Fruit fly (Drosophila melanogaster) whole organism, adult: ENCODE measurements around the gene mtTFB1.

ENCODE experiments used
- CG11617 ChIP-seq: fragments of 200-800 bp; sonication (Bioruptor generic); optimal IDR thresholded peaks from 2 replicates; lab custom pipeline; 2017; ENCODE audit warnings: mild to moderate bottlenecking, missing biosample characterization, missing genetic modification reagents, missing genetic modification characterization
- CG12768 ChIP-seq: fragments of 200-800 bp; sonication (Bioruptor generic); optimal IDR thresholded peaks from 2 replicates; lab custom pipeline; 2017; ENCODE audit warnings: missing biosample characterization, missing genetic modification characterization, mild to moderate bottlenecking, moderate library complexity, missing genetic modification reagents
- CG14711 ChIP-seq: fragments of 200-800 bp; sonication (Bioruptor generic); optimal IDR thresholded peaks from 2 replicates; lab custom pipeline; 2018; ENCODE audit warnings: missing biosample characterization, mild to moderate bottlenecking, missing genetic modification characterization, moderate library complexity
- CG1620 ChIP-seq: fragments of 200-800 bp; sonication (Bioruptor generic); optimal IDR thresholded peaks from 2 replicates; lab custom pipeline; 2016; ENCODE audit warnings: missing biosample characterization, missing genetic modification characterization
- CG33017 ChIP-seq: fragments of 200-800 bp; sonication (Bioruptor generic); optimal IDR thresholded peaks from 2 replicates; lab custom pipeline; 2018; ENCODE audit warnings: missing biosample characterization, mild to moderate bottlenecking, missing genetic modification characterization, moderate library complexity
- CG5204 ChIP-seq: fragments of 200-800 bp; sonication (Bioruptor generic); optimal IDR thresholded peaks from 2 replicates; lab custom pipeline; 2016; ENCODE audit warnings: missing biosample characterization, missing genetic modification characterization
- CG7045 ChIP-seq: fragments of 200-800 bp; sonication (Bioruptor generic); optimal IDR thresholded peaks from 2 replicates; lab custom pipeline; 2017; ENCODE audit warnings: missing biosample characterization, mild to moderate bottlenecking, missing genetic modification characterization
- CG7101 ChIP-seq: fragments of 200-800 bp; sonication (Bioruptor generic); optimal IDR thresholded peaks from 2 replicates; lab custom pipeline; 2018; ENCODE audit warnings: missing biosample characterization, mild to moderate bottlenecking, missing genetic modification characterization, moderate library complexity
- Clk ChIP-seq: fragments of 200-800 bp; sonication (Bioruptor generic); optimal IDR thresholded peaks from 2 replicates; lab custom pipeline; 2017; ENCODE audit warnings: missing biosample characterization, missing genetic modification characterization
- Crg-1 ChIP-seq: fragments of 200-800 bp; sonication (Bioruptor generic); optimal IDR thresholded peaks from 2 replicates; lab custom pipeline; 2016; ENCODE audit warnings: missing biosample characterization, missing genetic modification characterization
- Hr96 ChIP-seq: fragments of 200-800 bp; sonication (Bioruptor generic); optimal IDR thresholded peaks from 2 replicates; lab custom pipeline; 2016; ENCODE audit warnings: missing biosample characterization, missing genetic modification characterization
- Mnt ChIP-seq: fragments of 200-800 bp; sonication (Bioruptor generic); optimal IDR thresholded peaks from 2 replicates; lab custom pipeline; 2016; ENCODE audit warnings: missing biosample characterization, mild to moderate bottlenecking, missing genetic modification characterization
- bab1 ChIP-seq: fragments of 200-800 bp; sonication (Bioruptor generic); optimal IDR thresholded peaks from 3 replicates; lab custom pipeline; 2019; ENCODE audit warnings: missing biosample characterization, mild to moderate bottlenecking, missing genetic modification characterization, moderate library complexity
- cic ChIP-seq: fragments of 200-800 bp; sonication (Bioruptor generic); optimal IDR thresholded peaks from 2 replicates; lab custom pipeline; 2017; ENCODE audit warnings: missing biosample characterization, mild to moderate bottlenecking, missing genetic modification characterization, moderate library complexity
- cnc ChIP-seq, 2 experiments: fragments of >200 bp; optimal IDR thresholded peaks; 2 replicates each; lab custom pipeline; 2017
- kay ChIP-seq: fragments of 200-800 bp; sonication (Bioruptor generic); peaks from one replicate; lab custom pipeline; 2016; ENCODE audit warnings: missing biosample characterization, missing genetic modification characterization, borderline replicate concordance
- ovo ChIP-seq: fragments of 200-800 bp; sonication (Bioruptor generic); optimal IDR thresholded peaks from 2 replicates; lab custom pipeline; 2016; ENCODE audit warnings: missing biosample characterization, missing genetic modification characterization
- pad ChIP-seq: fragments of 200-800 bp; sonication (Bioruptor generic); optimal IDR thresholded peaks from 3 replicates; lab custom pipeline; 2017; ENCODE audit warnings: missing biosample characterization, missing genetic modification characterization, mild to moderate bottlenecking, moderate library complexity, missing genetic modification reagents
- tj ChIP-seq: fragments of 200-800 bp; sonication (Bioruptor generic); optimal IDR thresholded peaks from 3 replicates; lab custom pipeline; 2017; ENCODE audit warnings: missing biosample characterization, mild to moderate bottlenecking, missing genetic modification characterization, moderate library complexity
- toe ChIP-seq: fragments of 200-800 bp; sonication (Bioruptor generic); optimal IDR thresholded peaks from 2 replicates; lab custom pipeline; 2016; ENCODE audit warnings: missing biosample characterization, missing genetic modification characterization

The mtTFB1 gene

DNA sequence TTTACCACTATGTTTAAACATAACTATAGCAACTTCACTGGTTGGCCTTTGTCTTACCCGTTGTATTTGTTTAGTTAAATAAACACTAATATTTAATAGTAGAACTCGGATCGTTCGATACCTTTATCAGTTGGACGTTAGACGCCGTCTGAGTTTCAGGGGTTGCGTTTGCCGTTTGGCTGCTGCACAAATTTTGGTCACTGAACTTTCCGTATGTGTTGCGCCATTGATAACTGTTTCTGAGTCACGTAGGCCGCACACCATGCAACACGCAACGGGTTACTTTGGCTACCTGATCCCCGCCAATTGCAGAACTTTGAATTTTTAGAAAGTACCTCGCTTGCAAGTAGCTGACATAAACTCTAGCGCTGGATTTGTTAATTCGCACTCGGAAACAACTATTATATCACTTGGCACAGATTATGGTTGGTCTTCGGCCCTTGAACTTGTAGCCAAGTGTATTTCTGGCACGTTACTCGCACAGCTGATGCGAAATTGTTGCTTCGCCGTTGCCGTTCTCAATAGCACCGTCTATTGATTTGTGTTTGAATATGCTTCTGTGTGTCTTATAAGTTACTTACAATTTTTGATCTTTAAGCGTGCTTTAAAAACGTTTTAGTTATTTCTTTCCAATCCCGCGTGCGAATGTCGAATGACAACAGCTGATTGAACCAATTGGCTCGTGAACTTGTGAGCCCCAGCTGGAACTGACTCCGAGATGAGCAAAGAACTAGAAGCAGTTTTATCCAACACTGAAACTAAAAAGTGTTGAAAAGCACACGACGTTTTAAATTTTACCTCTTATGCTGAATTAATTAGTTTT lies 12.3 kb upstream of the mtTFB1 start, which contains the start of gene Dph1:
Dph1 (minus strand) TSS at position 670 of the 823 bp plus-strand sequence.
- TF ChIP-seq CG7101 (tag; lab: Kevin White, UChicago) (peak; percentile 63), tj (GFP tag; lab: Kevin White, UChicago) (peak; percentile 53), ovo (peak; percentile 8), CG12768 (GFP tag; lab: Kevin White, UChicago) (peak; percentile 54), CG33017 (peak; percentile 11), CG5204 (no peak), Crg-1 (GFP tag; lab: Kevin White, UChicago) (peak; percentile 88), CG11617 (GFP tag; lab: Kevin White, UChicago) (peak; percentile 76), cic (peak; percentile 70), CG14711 (peak; percentile 40), Mnt (GFP tag; lab: Kevin White, UChicago) (peak; percentile 95), pad (GFP tag; lab: Kevin White, UChicago) (peak; percentile 62), cnc (optimal IDR thresholded peaks at IDR 0.05; lab: Kevin White, UChicago) (no peak), CG1620 (peak; percentile 64), CG7045 (GFP tag; lab: Kevin White, UChicago) (peak; percentile 79), bab1 (GFP tag; lab: Kevin White, UChicago) (peak; percentile 79), toe (GFP tag; lab: Kevin White, UChicago) (no peak), kay (GFP tag; lab: Kevin White, UChicago) (peak; percentile 57), Clk (GFP tag; lab: Kevin White, UChicago) (peak; percentile 44), Hr96 (GFP tag; lab: Kevin White, UChicago) (peak; percentile 71)

DNA sequence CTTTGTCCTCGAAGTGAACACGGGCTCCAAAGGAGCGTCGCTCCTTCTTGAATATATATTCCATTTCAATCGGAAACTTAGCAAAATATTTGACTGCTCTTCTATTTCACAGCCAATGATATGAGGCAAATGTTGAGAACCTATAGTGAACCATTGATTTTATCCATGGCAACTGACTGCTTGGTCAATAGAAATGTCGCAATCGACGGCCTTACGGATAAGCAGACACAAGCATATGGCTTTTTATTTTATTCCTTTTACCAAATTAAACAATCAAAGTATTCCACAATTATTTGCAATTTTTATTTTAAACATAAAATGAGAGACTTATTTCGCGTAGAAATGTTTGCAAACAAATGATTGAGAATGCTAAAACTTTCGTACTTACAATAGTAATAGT lies 9.6 kb upstream of the mtTFB1 start, which contains the start of gene Dnai2:
Dnai2 (minus strand) TSS at position 101 of the 400 bp plus-strand sequence.
- no peak for TF ChIP-seq kay (GFP tag; lab: Kevin White, UChicago)
- no peak for TF ChIP-seq Clk (GFP tag; lab: Kevin White, UChicago)
- no peak for TF ChIP-seq pad (GFP tag; lab: Kevin White, UChicago)
- no peak for TF ChIP-seq ovo
- no peak for TF ChIP-seq CG12768 (GFP tag; lab: Kevin White, UChicago)
- no peak for TF ChIP-seq CG14711
- no peak for TF ChIP-seq toe (GFP tag; lab: Kevin White, UChicago)
- no peak for TF ChIP-seq CG7101 (tag; lab: Kevin White, UChicago)
- no peak for TF ChIP-seq CG11617 (GFP tag; lab: Kevin White, UChicago)
- no peak for TF ChIP-seq Mnt (GFP tag; lab: Kevin White, UChicago)
- TF ChIP-seq cic = no peak
- TF ChIP-seq tj (GFP tag; lab: Kevin White, UChicago) = no peak
- no peak for TF ChIP-seq bab1 (GFP tag; lab: Kevin White, UChicago)
- TF ChIP-seq Crg-1 (GFP tag; lab: Kevin White, UChicago) = no peak
- no peak for TF ChIP-seq CG33017
- no peak for TF ChIP-seq cnc (optimal IDR thresholded peaks at IDR 0.05; lab: Kevin White, UChicago)
- no peak for TF ChIP-seq CG7045 (GFP tag; lab: Kevin White, UChicago)

DNA sequence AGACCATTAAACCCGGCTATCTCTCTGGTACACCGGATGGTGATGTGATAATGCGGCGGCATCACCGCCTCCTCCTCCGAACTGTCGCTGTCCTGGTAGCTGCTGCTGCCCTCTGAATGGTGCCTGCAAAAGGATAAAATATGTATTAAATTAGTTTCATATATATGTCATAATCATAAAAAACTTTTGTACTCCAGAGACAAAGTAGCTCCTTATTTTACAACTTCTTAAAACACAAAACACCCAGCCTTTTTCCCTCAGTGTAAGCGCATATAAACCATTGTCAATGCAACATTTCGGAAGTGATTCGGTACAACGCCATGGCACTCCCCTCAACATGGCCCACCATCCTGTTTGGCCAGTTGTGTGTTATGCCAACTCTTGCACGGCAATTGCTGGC lies 7.1 kb upstream of the mtTFB1 start:
- TF ChIP-seq cnc (optimal IDR thresholded peaks at IDR 0.05; lab: Kevin White, UChicago) (no peak), CG33017 (no peak), cic (no peak), CG12768 (GFP tag; lab: Kevin White, UChicago) (no peak), kay (GFP tag; lab: Kevin White, UChicago) (no peak), CG1620 (no peak), CG11617 (GFP tag; lab: Kevin White, UChicago) (no peak), bab1 (GFP tag; lab: Kevin White, UChicago) (no peak), Hr96 (GFP tag; lab: Kevin White, UChicago) (no peak), ovo (no peak), Crg-1 (GFP tag; lab: Kevin White, UChicago) (no peak), CG14711 (no peak), tj (GFP tag; lab: Kevin White, UChicago) (no peak), pad (GFP tag; lab: Kevin White, UChicago) (no peak), Clk (GFP tag; lab: Kevin White, UChicago) (no peak), CG7101 (tag; lab: Kevin White, UChicago) (no peak)

DNA sequence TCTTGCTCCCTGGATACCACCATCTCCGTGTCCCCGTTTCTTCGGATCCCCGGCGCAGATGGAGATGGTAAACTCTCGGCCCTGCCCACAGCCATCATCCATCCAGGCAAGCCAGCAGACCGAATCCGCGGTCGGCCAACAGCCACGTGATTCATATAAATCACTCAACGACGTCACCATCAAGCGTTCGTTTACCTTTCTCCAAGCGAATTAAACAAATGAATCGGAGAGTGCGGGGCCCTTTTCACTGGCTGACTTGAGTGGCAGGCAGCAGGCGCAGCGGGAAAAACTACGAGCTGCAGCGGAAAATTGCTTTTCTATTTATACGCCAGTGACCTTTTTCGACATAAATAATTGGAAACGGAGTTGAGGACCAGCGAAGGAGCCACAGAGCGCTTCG lies 5.2 kb upstream of the mtTFB1 start:
- TF ChIP-seq CG33017 (no peak), Clk (GFP tag; lab: Kevin White, UChicago) (no peak)

DNA sequence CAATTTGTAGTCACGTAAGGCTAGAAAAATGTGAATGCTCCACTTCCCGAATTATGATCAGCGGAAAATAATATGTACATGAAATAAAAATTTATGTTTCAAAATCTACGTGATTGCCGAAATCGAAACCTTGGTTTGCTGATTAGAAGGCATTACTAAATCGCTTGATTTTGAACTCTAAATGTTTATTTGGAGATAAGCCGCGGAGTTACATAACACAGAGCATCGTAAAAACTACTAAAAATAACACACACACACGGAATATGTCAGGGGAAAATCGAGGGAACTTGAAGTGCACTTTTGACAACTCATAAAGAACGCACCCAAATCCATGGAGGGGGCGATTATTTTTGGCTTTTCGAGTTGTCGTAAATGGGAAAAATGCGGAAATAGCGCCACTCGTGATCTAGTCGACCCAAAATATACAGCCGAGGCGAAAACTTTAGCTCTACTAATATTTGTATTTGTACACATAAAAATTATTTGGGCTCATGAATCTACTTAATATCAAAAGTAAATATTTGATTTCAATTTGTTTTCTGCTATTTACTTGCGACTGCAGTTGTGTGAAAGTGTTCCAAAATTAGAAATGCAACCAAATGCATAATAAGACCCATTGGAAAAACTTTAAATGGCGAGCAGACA lies 3.8 kb upstream of the mtTFB1 start:
- TF ChIP-seq ovo (no peak), Crg-1 (GFP tag; lab: Kevin White, UChicago) (no peak), CG5204 (no peak)

DNA sequence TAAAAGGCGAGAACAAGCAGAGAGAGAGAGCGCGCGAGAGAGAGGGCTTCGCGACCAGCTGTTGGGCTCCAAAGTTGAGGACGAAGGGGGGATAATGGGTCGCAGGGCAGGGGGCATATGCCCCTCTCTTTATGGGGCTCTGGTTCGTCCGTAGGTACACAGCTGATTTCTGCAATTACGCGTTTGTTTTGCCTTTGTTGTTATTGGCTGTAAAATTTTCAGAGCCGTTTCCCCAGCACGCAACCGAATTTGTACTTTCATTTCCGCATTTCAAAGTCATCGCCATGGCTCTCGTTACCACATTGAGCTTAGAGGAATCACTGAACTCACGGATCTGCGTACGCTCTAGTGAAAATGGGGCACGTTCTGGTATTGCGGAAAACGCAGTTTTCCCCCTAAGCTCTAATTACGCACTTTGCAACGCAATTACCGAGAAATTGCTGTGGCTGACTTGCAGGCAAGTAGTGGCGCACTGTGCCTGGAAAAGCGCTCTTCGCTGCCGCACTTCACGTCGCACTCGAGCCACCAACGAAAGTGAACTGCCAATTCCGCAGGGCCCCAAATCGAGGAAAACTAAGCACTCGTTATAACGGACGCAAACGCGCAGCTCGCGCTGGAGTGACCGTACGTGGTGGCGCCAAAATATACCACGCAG lies 674 bp upstream of the mtTFB1 start, which contains the start of gene CG11658:
CG11658 (minus strand) TSS at position 576 of the 655 bp plus-strand sequence.
- TF ChIP-seq bab1 (GFP tag; lab: Kevin White, UChicago) (peak; percentile 77), CG14711 (no peak), pad (GFP tag; lab: Kevin White, UChicago) (peak; percentile 69), CG12768 (GFP tag; lab: Kevin White, UChicago) (peak; percentile 54), cic (peak; percentile 73), CG11617 (GFP tag; lab: Kevin White, UChicago) (peak; percentile 35)
